Fruit fly (Drosophila melanogaster): ENCODE data around the gene CG17738.

DNA sequence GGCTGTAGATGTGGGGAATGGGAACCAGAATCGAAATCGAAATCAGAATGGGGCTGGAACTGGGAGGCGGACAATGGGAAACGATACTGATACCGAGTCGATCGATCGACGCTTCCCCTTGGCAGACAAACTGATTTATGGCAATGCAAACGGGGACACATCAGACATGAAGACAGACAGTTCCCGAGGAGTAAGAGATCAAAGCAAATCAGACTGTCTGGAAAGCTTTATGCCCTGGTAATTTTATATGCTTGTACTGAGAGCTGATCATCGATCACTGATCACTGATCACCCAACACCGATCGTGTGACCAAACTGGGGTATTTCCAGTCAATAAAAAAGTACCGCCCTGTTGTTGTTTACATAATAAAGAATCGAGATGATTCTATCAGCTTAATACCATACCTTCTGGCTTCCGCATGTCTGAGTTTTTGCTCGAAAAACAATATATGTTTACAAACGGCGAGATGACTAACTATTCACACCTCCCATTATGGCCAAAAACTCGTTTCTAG is 744 bp upstream of the CG17738 start:
- no peak for TF ChIP-seq CG32006 (GFP tag; optimal IDR thresholded peaks at IDR 0.05)
- TF ChIP-seq dac (GFP tag; optimal IDR thresholded peaks at IDR 0.05), result no peak
- TF ChIP-seq fd59A (GFP tag; optimal IDR thresholded peaks at IDR 0.05), result no peak
- no peak for TF ChIP-seq CG11762 (GFP tag; optimal IDR thresholded peaks at IDR 0.05; ENCODE audit: insufficient read depth)
- no peak for TF ChIP-seq Gug (GFP tag; IDR thresholded peaks at IDR 0.05)
- no peak for TF ChIP-seq CG8119 (GFP tag; IDR thresholded peaks at IDR 0.05)
